Fruit fly (Drosophila melanogaster): Measurements from ENCODE around the gene Cse1.

dm6 chr2L:16857665-16858064 is 32.7 kb upstream of the Cse1 start:
- TF ChIP-seq CG14711 (tag; optimal IDR thresholded peaks at IDR 0.05) (no peak), bab1 (GFP tag; optimal IDR thresholded peaks at IDR 0.05) (no peak), ovo (GFP tag; optimal IDR thresholded peaks at IDR 0.05) (no peak)
